Fruit fly (Drosophila melanogaster) whole organism, adult: Measurements from ENCODE around the gene Nup107.

Source experiments
- CG11617 ChIP-seq: fragments of 200-800 bp; sonication (Bioruptor generic); optimal IDR thresholded peaks from 2 replicates; lab custom pipeline; 2017; ENCODE audit warnings: mild to moderate bottlenecking, missing biosample characterization, missing genetic modification reagents, missing genetic modification characterization
- CG14711 ChIP-seq: fragments of 200-800 bp; sonication (Bioruptor generic); optimal IDR thresholded peaks from 2 replicates; lab custom pipeline; 2018; ENCODE audit warnings: missing biosample characterization, mild to moderate bottlenecking, missing genetic modification characterization, moderate library complexity
- CG1620 ChIP-seq: fragments of 200-800 bp; sonication (Bioruptor generic); optimal IDR thresholded peaks from 2 replicates; lab custom pipeline; 2016; ENCODE audit warnings: missing biosample characterization, missing genetic modification characterization
- CG5204 ChIP-seq: fragments of 200-800 bp; sonication (Bioruptor generic); optimal IDR thresholded peaks from 2 replicates; lab custom pipeline; 2016; ENCODE audit warnings: missing biosample characterization, missing genetic modification characterization
- CG7045 ChIP-seq: fragments of 200-800 bp; sonication (Bioruptor generic); optimal IDR thresholded peaks from 2 replicates; lab custom pipeline; 2017; ENCODE audit warnings: missing biosample characterization, mild to moderate bottlenecking, missing genetic modification characterization
- CG7101 ChIP-seq: fragments of 200-800 bp; sonication (Bioruptor generic); optimal IDR thresholded peaks from 2 replicates; lab custom pipeline; 2018; ENCODE audit warnings: missing biosample characterization, mild to moderate bottlenecking, missing genetic modification characterization, moderate library complexity
- Clk ChIP-seq: fragments of 200-800 bp; sonication (Bioruptor generic); optimal IDR thresholded peaks from 2 replicates; lab custom pipeline; 2017; ENCODE audit warnings: missing biosample characterization, missing genetic modification characterization
- Crg-1 ChIP-seq: fragments of 200-800 bp; sonication (Bioruptor generic); optimal IDR thresholded peaks from 2 replicates; lab custom pipeline; 2016; ENCODE audit warnings: missing biosample characterization, missing genetic modification characterization
- Hr96 ChIP-seq: fragments of 200-800 bp; sonication (Bioruptor generic); optimal IDR thresholded peaks from 2 replicates; lab custom pipeline; 2016; ENCODE audit warnings: missing biosample characterization, missing genetic modification characterization
- Mnt ChIP-seq: fragments of 200-800 bp; sonication (Bioruptor generic); optimal IDR thresholded peaks from 2 replicates; lab custom pipeline; 2016; ENCODE audit warnings: missing biosample characterization, mild to moderate bottlenecking, missing genetic modification characterization
- bab1 ChIP-seq: fragments of 200-800 bp; sonication (Bioruptor generic); optimal IDR thresholded peaks from 3 replicates; lab custom pipeline; 2019; ENCODE audit warnings: missing biosample characterization, mild to moderate bottlenecking, missing genetic modification characterization, moderate library complexity
- cic ChIP-seq: fragments of 200-800 bp; sonication (Bioruptor generic); optimal IDR thresholded peaks from 2 replicates; lab custom pipeline; 2017; ENCODE audit warnings: missing biosample characterization, mild to moderate bottlenecking, missing genetic modification characterization, moderate library complexity
- cnc ChIP-seq, 2 experiments: fragments of >200 bp; optimal IDR thresholded peaks; 2 replicates each; lab custom pipeline; 2017
- kay ChIP-seq: fragments of 200-800 bp; sonication (Bioruptor generic); peaks from one replicate; lab custom pipeline; 2016; ENCODE audit warnings: missing biosample characterization, missing genetic modification characterization, borderline replicate concordance
- ovo ChIP-seq: fragments of 200-800 bp; sonication (Bioruptor generic); optimal IDR thresholded peaks from 2 replicates; lab custom pipeline; 2016; ENCODE audit warnings: missing biosample characterization, missing genetic modification characterization
- pad ChIP-seq: fragments of 200-800 bp; sonication (Bioruptor generic); optimal IDR thresholded peaks from 3 replicates; lab custom pipeline; 2017; ENCODE audit warnings: missing biosample characterization, missing genetic modification characterization, mild to moderate bottlenecking, moderate library complexity, missing genetic modification reagents
- tj ChIP-seq: fragments of 200-800 bp; sonication (Bioruptor generic); optimal IDR thresholded peaks from 3 replicates; lab custom pipeline; 2017; ENCODE audit warnings: missing biosample characterization, mild to moderate bottlenecking, missing genetic modification characterization, moderate library complexity
- toe ChIP-seq: fragments of 200-800 bp; sonication (Bioruptor generic); optimal IDR thresholded peaks from 2 replicates; lab custom pipeline; 2016; ENCODE audit warnings: missing biosample characterization, missing genetic modification characterization

The Nup107 gene

dm6 chr2L:10688764-10689163 lies 47.1 kb downstream of the Nup107 start:
- TF ChIP-seq tj (no peak), Clk (GFP tag; lab: Kevin White, UChicago) (no peak), cnc (optimal IDR thresholded peaks at IDR 0.05; lab: Kevin White, UChicago) (no peak), CG7101 (tag; lab: Kevin White, UChicago) (no peak), CG7045 (no peak), CG5204 (GFP tag; lab: Kevin White, UChicago) (no peak), Hr96 (GFP tag; lab: Kevin White, UChicago) (no peak), cic (GFP tag; lab: Kevin White, UChicago) (no peak), CG11617 (GFP tag; lab: Kevin White, UChicago) (no peak), CG14711 (tag; lab: Kevin White, UChicago) (no peak), Crg-1 (GFP tag; lab: Kevin White, UChicago) (no peak), pad (no peak), Mnt (GFP tag; lab: Kevin White, UChicago) (no peak), bab1 (GFP tag; lab: Kevin White, UChicago) (no peak), toe (GFP tag; lab: Kevin White, UChicago) (no peak), CG1620 (GFP tag; lab: Kevin White, UChicago) (no peak), kay (GFP tag; lab: Kevin White, UChicago) (no peak), ovo (GFP tag; lab: Kevin White, UChicago) (no peak)

- TF ChIP-seq CG7045 (no peak), CG7101 (tag; lab: Kevin White, UChicago) (no peak), kay (GFP tag; lab: Kevin White, UChicago) (no peak)
Measured at dm6 chr2L:10687794-10688185, 48.1 kb downstream of the Nup107 start.

dm6 chr2L:10687009-10687793 lies 48.7 kb downstream of the Nup107 start, which contains the start of gene CG7296:
Gene CG7296, minus strand, starts transcription at chr2L:10687066.
- no peak for TF ChIP-seq Hr96 (GFP tag; lab: Kevin White, UChicago)
- TF ChIP-seq CG7101 (tag; lab: Kevin White, UChicago), result no peak
- no peak for TF ChIP-seq cic (GFP tag; lab: Kevin White, UChicago)
- no peak for TF ChIP-seq CG5204 (GFP tag; lab: Kevin White, UChicago)
- no peak for TF ChIP-seq Clk (GFP tag; lab: Kevin White, UChicago)
- no peak for TF ChIP-seq CG14711 (tag; lab: Kevin White, UChicago)
- no peak for TF ChIP-seq CG11617 (GFP tag; lab: Kevin White, UChicago)
- TF ChIP-seq Crg-1 (GFP tag; lab: Kevin White, UChicago), result no peak
- no peak for TF ChIP-seq tj
- no peak for TF ChIP-seq CG7045
- no peak for TF ChIP-seq bab1 (GFP tag; lab: Kevin White, UChicago)

- no peak for TF ChIP-seq tj
Measured at dm6 chr2L:10685666-10686065, 50.2 kb downstream of the Nup107 start.

- no peak for TF ChIP-seq Hr96 (GFP tag; lab: Kevin White, UChicago)
- no peak for TF ChIP-seq CG11617 (GFP tag; lab: Kevin White, UChicago)
- no peak for TF ChIP-seq Crg-1 (GFP tag; lab: Kevin White, UChicago)
- no peak for TF ChIP-seq CG5204 (GFP tag; lab: Kevin White, UChicago)
- TF ChIP-seq tj, result no peak
- no peak for TF ChIP-seq ovo (GFP tag; lab: Kevin White, UChicago)
- no peak for TF ChIP-seq CG14711 (tag; lab: Kevin White, UChicago)
Measured at dm6 chr2L:10684309-10684708, 51.6 kb downstream of the Nup107 start, which contains the start of gene CG7299. Gene CG7299, minus strand, starts transcription at chr2L:10684409.
